Fruit fly (Drosophila melanogaster) whole organism, embryonic: ENCODE results near the gene CG6106.

Experiments
- CG10267 ChIP-seq: fragments of 200-800 bp; sonication (Bioruptor generic); optimal IDR thresholded peaks from 2 replicates; lab custom pipeline; 2018; ENCODE audit warnings: missing biosample characterization, mild to moderate bottlenecking, missing genetic modification characterization, moderate library complexity
- CG11695 ChIP-seq: fragments of 200-800 bp; sonication (Bioruptor generic); IDR thresholded peaks from 3 replicates; pipeline ENCODE4 v1.3.6; 2022; ENCODE audit warnings: missing biosample characterization, missing genetic modification characterization
- CG11696 ChIP-seq: fragments of 200-800 bp; sonication (Bioruptor generic); IDR thresholded peaks from 2 replicates; pipeline ENCODE4 v1.3.6; 2022; ENCODE audit warnings: missing biosample characterization, missing genetic modification characterization
- CG12219 ChIP-seq: fragments of 200-800 bp; sonication (Bioruptor generic); optimal IDR thresholded peaks from 3 replicates; lab custom pipeline; 2018; ENCODE audit warnings: missing biosample characterization, mild to moderate bottlenecking, missing genetic modification characterization
- CG12659 ChIP-seq: fragments of 200-800 bp; sonication (Bioruptor generic); optimal IDR thresholded peaks from 3 replicates; lab custom pipeline; 2017; ENCODE audit warnings: mild to moderate bottlenecking, missing biosample characterization, missing genetic modification reagents, missing genetic modification characterization
- CG13775 ChIP-seq: fragments of 200-800 bp; sonication (Bioruptor generic); optimal IDR thresholded peaks from 3 replicates; lab custom pipeline; 2017; ENCODE audit warnings: missing biosample characterization, mild to moderate bottlenecking, missing genetic modification characterization
- CG14050 ChIP-seq: fragments of 200-800 bp; sonication (Bioruptor generic); IDR thresholded peaks from 3 replicates; pipeline ENCODE4 v1.3.6; 2022; ENCODE audit warnings: missing biosample characterization, missing genetic modification characterization
- CG15269 ChIP-seq: fragments of 200-800 bp; sonication (Bioruptor generic); optimal IDR thresholded peaks from 2 replicates; lab custom pipeline; 2018; ENCODE audit warnings: missing biosample characterization, mild to moderate bottlenecking, missing genetic modification characterization, moderate library complexity
- CG15479 ChIP-seq: fragments of 200-800 bp; sonication (Bioruptor generic); optimal IDR thresholded peaks from 3 replicates; lab custom pipeline; 2019; ENCODE audit warnings: missing biosample characterization, mild to moderate bottlenecking, missing genetic modification characterization, moderate library complexity
- CG15601 ChIP-seq: fragments of 200-800 bp; sonication (Bioruptor generic); optimal IDR thresholded peaks from 3 replicates; lab custom pipeline; 2019; ENCODE audit warnings: missing biosample characterization, mild to moderate bottlenecking, missing genetic modification characterization, moderate library complexity
- CG16863 ChIP-seq: fragments of 200-800 bp; sonication (Bioruptor generic); optimal IDR thresholded peaks from 3 replicates; lab custom pipeline; 2016; ENCODE audit warnings: missing biosample characterization, missing genetic modification characterization
- CG17359 ChIP-seq: fragments of 200-800 bp; sonication (Bioruptor generic); optimal IDR thresholded peaks from 3 replicates; lab custom pipeline; 2018; ENCODE audit warnings: missing biosample characterization, mild to moderate bottlenecking, missing genetic modification characterization, moderate library complexity
- CG30431 ChIP-seq: fragments of 200-800 bp; sonication (Bioruptor generic); optimal IDR thresholded peaks from 2 replicates; lab custom pipeline; 2017; ENCODE audit warnings: missing biosample characterization, missing genetic modification characterization
- CG6175 ChIP-seq: fragments of 200-800 bp; sonication (Bioruptor generic); IDR thresholded peaks from 3 replicates; pipeline ENCODE4 v1.3.6; 2022; ENCODE audit warnings: missing biosample characterization, missing genetic modification characterization
- CG6689 ChIP-seq: fragments of 200-800 bp; sonication (Bioruptor generic); IDR thresholded peaks from 2 replicates; pipeline ENCODE4 v1.3.6; 2022; ENCODE audit warnings: missing biosample characterization, missing genetic modification characterization
- CG8944 ChIP-seq: fragments of 200-800 bp; sonication (Bioruptor generic); optimal IDR thresholded peaks from 3 replicates; lab custom pipeline; 2016; ENCODE audit warnings: missing biosample characterization, missing genetic modification characterization
- Chrac-16 ChIP-seq: fragments of 200-800 bp; sonication (Bioruptor generic); optimal IDR thresholded peaks from 3 replicates; lab custom pipeline; 2016; ENCODE audit warnings: missing biosample characterization, missing genetic modification characterization
- Dll ChIP-seq: fragments of 200-800 bp; sonication (Bioruptor generic); IDR thresholded peaks from 4 replicates; pipeline ENCODE4 v1.3.6; 2022; ENCODE audit warnings: missing biosample characterization, missing genetic modification characterization; ENCODE audit not compliant: partially characterized antibody
- Elba2 ChIP-seq: fragments of 200-800 bp; sonication (Bioruptor generic); optimal IDR thresholded peaks from 3 replicates; lab custom pipeline; 2016; ENCODE audit warnings: missing biosample characterization, missing genetic modification characterization
- H15 ChIP-seq: fragments of 200-800 bp; sonication (Bioruptor generic); IDR thresholded peaks from 3 replicates; pipeline ENCODE4 v1.3.6; 2022; ENCODE audit warnings: missing biosample characterization, missing genetic modification characterization
- HLH3B ChIP-seq: fragments of 200-800 bp; sonication (Bioruptor generic); IDR thresholded peaks from 2 replicates; pipeline ENCODE4 v1.3.6; 2022; ENCODE audit warnings: missing biosample characterization, missing genetic modification characterization
- HLH4C ChIP-seq: fragments of 200-800 bp; sonication (Bioruptor generic); IDR thresholded peaks from 3 replicates; pipeline ENCODE4 v1.3.6; 2022; ENCODE audit warnings: missing biosample characterization, missing genetic modification characterization; ENCODE audit not compliant: partially characterized antibody
- Hand ChIP-seq: fragments of 200-800 bp; sonication (Bioruptor generic); optimal IDR thresholded peaks from 2 replicates; lab custom pipeline; 2017; ENCODE audit warnings: mild to moderate bottlenecking, missing biosample characterization, missing genetic modification reagents, missing genetic modification characterization
- Kr ChIP-seq: fragments of 200-800 bp; sonication (Bioruptor generic); optimal IDR thresholded peaks from 2 replicates; lab custom pipeline; 2017; ENCODE audit warnings: missing biosample characterization, mild to moderate bottlenecking, missing genetic modification characterization
- Meics ChIP-seq: fragments of 200-800 bp; sonication (Bioruptor generic); optimal IDR thresholded peaks from 2 replicates; lab custom pipeline; 2017; ENCODE audit warnings: missing biosample characterization, mild to moderate bottlenecking, missing genetic modification characterization
- Nf-YC ChIP-seq: fragments of 200-800 bp; optimal IDR thresholded peaks from 3 replicates; lab custom pipeline; 2019; ENCODE audit warnings: missing biosample characterization, mild to moderate bottlenecking, missing genetic modification characterization, moderate library complexity
- Ptx1 ChIP-seq: fragments of 200-800 bp; sonication (Bioruptor generic); IDR thresholded peaks from 2 replicates; pipeline ENCODE4 v1.3.6; 2022; ENCODE audit warnings: missing biosample characterization, missing genetic modification characterization
- Side ChIP-seq: fragments of 200-800 bp; sonication (Bioruptor generic); optimal IDR thresholded peaks from 2 replicates; lab custom pipeline; 2016; ENCODE audit warnings: missing biosample characterization, missing genetic modification characterization
- Tbp ChIP-seq: fragments of >200 bp; optimal IDR thresholded peaks from 2 replicates; lab custom pipeline; 2018; ENCODE audit warnings: missing biosample characterization, missing genetic modification characterization
- ab ChIP-seq: fragments of 200-800 bp; sonication (Bioruptor generic); optimal IDR thresholded peaks from 2 replicates; lab custom pipeline; 2016; ENCODE audit warnings: missing biosample characterization, missing genetic modification characterization
- amos ChIP-seq: fragments of 200-800 bp; sonication (Bioruptor generic); IDR thresholded peaks from 2 replicates; pipeline ENCODE4 v1.3.6; 2022; ENCODE audit warnings: missing biosample characterization, missing genetic modification characterization; ENCODE audit not compliant: partially characterized antibody
- dysf ChIP-seq: fragments of 200-800 bp; sonication (Bioruptor generic); IDR thresholded peaks from 3 replicates; pipeline ENCODE4 v1.3.6; 2022; ENCODE audit warnings: missing biosample characterization, missing genetic modification characterization
- esg ChIP-seq: fragments of 200-800 bp; sonication (Bioruptor generic); conservative IDR thresholded peaks from 2 replicates; pipeline ENCODE4 v1.3.6; 2022; ENCODE audit warnings: missing biosample characterization, missing genetic modification characterization
- fd64A ChIP-seq: fragments of 200-800 bp; sonication (Bioruptor generic); optimal IDR thresholded peaks from 3 replicates; lab custom pipeline; 2018; ENCODE audit warnings: missing biosample characterization, mild to moderate bottlenecking, missing genetic modification characterization
- fru ChIP-seq: fragments of >200 bp; optimal IDR thresholded peaks from 2 replicates; lab custom pipeline; 2017
- gro ChIP-seq: fragments of 200-800 bp; sonication (Bioruptor generic); optimal IDR thresholded peaks from 2 replicates; lab custom pipeline; 2016; ENCODE audit warnings: missing biosample characterization, missing genetic modification characterization
- hb ChIP-seq: fragments of 200-800 bp; sonication (Bioruptor generic); IDR thresholded peaks from 3 replicates; pipeline ENCODE4 v1.3.6; 2022; ENCODE audit warnings: missing biosample characterization, missing genetic modification characterization; ENCODE audit not compliant: partially characterized antibody
- hkb ChIP-seq, 2 experiments: fragments of 200-800 bp in 1 of 2; fragments of >200 bp in 1 of 2; sonication (Bioruptor generic) in 1 of 2; IDR thresholded peaks in 1 of 2; optimal IDR thresholded peaks in 1 of 2; 2 replicates each; pipeline versions ENCODE4 v1.3.6 to Lab custom; 2017 to 2022; ENCODE audit warnings: missing biosample characterization in 1 of 2, missing genetic modification characterization in 1 of 2
- hth ChIP-seq: fragments of >200 bp; optimal IDR thresholded peaks from 2 replicates; lab custom pipeline; 2017; ENCODE audit warnings: inconsistent platforms
- klu ChIP-seq: fragments of 200-800 bp; sonication (Bioruptor generic); IDR thresholded peaks from 2 replicates; pipeline ENCODE4 v1.3.6; 2022; ENCODE audit warnings: missing biosample characterization, missing genetic modification characterization
- lmd ChIP-seq: fragments of 200-800 bp; sonication (Bioruptor generic); IDR thresholded peaks from 2 replicates; pipeline ENCODE4 v1.3.6; 2022; ENCODE audit warnings: missing biosample characterization, missing genetic modification characterization
- pho ChIP-seq: fragments of 200-800 bp; sonication (Bioruptor generic); optimal IDR thresholded peaks from 2 replicates; lab custom pipeline; 2016; ENCODE audit warnings: missing biosample characterization, missing genetic modification characterization
- pros ChIP-seq: fragments of 200-800 bp; sonication (Bioruptor generic); optimal IDR thresholded peaks from 3 replicates; lab custom pipeline; 2019; ENCODE audit warnings: missing biosample characterization, mild to moderate bottlenecking, missing genetic modification characterization, moderate library complexity
- rib ChIP-seq: fragments of 200-800 bp; sonication (Bioruptor generic); IDR thresholded peaks from 2 replicates; pipeline ENCODE4 v1.3.6; 2022; ENCODE audit warnings: missing biosample characterization, missing genetic modification characterization
- ro ChIP-seq: fragments of 200-800 bp; sonication (Bioruptor generic); IDR thresholded peaks from 2 replicates; pipeline ENCODE4 v1.3.6; 2022; ENCODE audit warnings: missing biosample characterization, missing genetic modification characterization
- sens-2 ChIP-seq: fragments of 200-800 bp; sonication (Bioruptor generic); IDR thresholded peaks from 2 replicates; pipeline ENCODE4 v1.3.6; 2022; ENCODE audit warnings: missing biosample characterization, missing genetic modification characterization
- sug ChIP-seq: fragments of 200-800 bp; optimal IDR thresholded peaks from 2 replicates; lab custom pipeline; 2019; ENCODE audit warnings: missing biosample characterization, mild to moderate bottlenecking, missing genetic modification characterization, moderate library complexity
- tll ChIP-seq, 2 experiments: fragments of 200-800 bp in 1 of 2; fragments of >200 bp in 1 of 2; sonication (Bioruptor generic) in 1 of 2; optimal IDR thresholded peaks; 2 replicates each; lab custom pipeline; 2017 to 2019; ENCODE audit warnings: missing biosample characterization in 2 of 2, missing genetic modification characterization in 2 of 2, mild to moderate bottlenecking in 1 of 2, moderate library complexity in 1 of 2
- unpg ChIP-seq: fragments of 200-800 bp; sonication (Bioruptor generic); optimal IDR thresholded peaks from 3 replicates; lab custom pipeline; 2018; ENCODE audit warnings: missing biosample characterization, mild to moderate bottlenecking, missing genetic modification characterization, moderate library complexity
- zfh1 ChIP-seq: fragments of 200-800 bp; sonication (Bioruptor generic); IDR thresholded peaks from 3 replicates; pipeline ENCODE4 v1.3.6; 2022; ENCODE audit warnings: missing biosample characterization, missing genetic modification characterization

CG6106 gene

dm6 chrX:18405567-18406059, 46.9 kb downstream of the CG6106 start (continued):
- TF ChIP-seq Dll (GFP tag; lab: Robert Waterston, UW): no peak
- TF ChIP-seq HLH3B (GFP tag; lab: Robert Waterston, UW): peak; percentile 46
- peak; percentile 28 for TF ChIP-seq CG8944
- peak; percentile 40 for TF ChIP-seq ab (GFP tag; lab: Kevin White, UChicago)
- TF ChIP-seq CG15479 (GFP tag; lab: Kevin White, UChicago): no peak
- TF ChIP-seq CG10267 (tag; lab: Kevin White, UChicago): peak; percentile 58
- no peak; the same call in 1 of the 2 replicates for TF ChIP-seq klu (GFP tag; lab: Robert Waterston, UW)
- no peak for TF ChIP-seq Kr
- peak; percentile 3 for TF ChIP-seq CG16863 (GFP tag; lab: Kevin White, UChicago)
- TF ChIP-seq fd64A: no peak
- peak; percentile 56 for TF ChIP-seq Chrac-16 (GFP tag; lab: Kevin White, UChicago)
- TF ChIP-seq Hand (GFP tag; lab: Kevin White, UChicago): no peak
- TF ChIP-seq zfh1 (GFP tag; lab: Robert Waterston, UW): peak; percentile 23; the same call in 1 of the 3 replicates
- peak; percentile 57 for TF ChIP-seq CG6689 (GFP tag; lab: Robert Waterston, UW)
- peak; percentile 51 for TF ChIP-seq CG30431
- TF ChIP-seq CG12219 (GFP tag; lab: Kevin White, UChicago): peak; percentile 40
- TF ChIP-seq amos (GFP tag; lab: Robert Waterston, UW): no peak
- 0 out of 3 replicates have a peak, but pooled peaks have one; percentile 19 for TF ChIP-seq CG6175 (GFP tag; lab: Robert Waterston, UW)
- TF ChIP-seq CG12659 (GFP tag; lab: Kevin White, UChicago): peak; percentile 64
- no peak for TF ChIP-seq pros (GFP tag; lab: Kevin White, UChicago)
- TF ChIP-seq ro (GFP tag; lab: Robert Waterston, UW): no peak
- TF ChIP-seq Meics (GFP tag; lab: Kevin White, UChicago): peak; percentile 57
- no peak for TF ChIP-seq hb (GFP tag; lab: Robert Waterston, UW)
- peak; percentile 81 for TF ChIP-seq unpg
- no peak for TF ChIP-seq HLH4C (GFP tag; lab: Robert Waterston, UW)
- no peak for TF ChIP-seq Nf-YC (tag; lab: Kevin White, UChicago)
- peak; percentile 57 for TF ChIP-seq CG15601
- peak; percentile 72 for TF ChIP-seq CG13775
- TF ChIP-seq CG11696 (GFP tag; lab: Robert Waterston, UW): peak; percentile 63; the same call in 1 of the 2 replicates
- TF ChIP-seq sens-2 (GFP tag; lab: Robert Waterston, UW): peak; percentile 42; the same call in 1 of the 2 replicates
- peak; percentile 63 for TF ChIP-seq lmd (GFP tag; lab: Robert Waterston, UW)
- no peak for TF ChIP-seq Tbp (GFP tag; lab: Kevin White, UChicago)
- peak; percentile 73 for TF ChIP-seq CG17359 (tag; lab: Kevin White, UChicago)
- TF ChIP-seq CG14050 (GFP tag; lab: Robert Waterston, UW): peak; percentile 9; the same call in 1 of the 3 replicates
- peak; percentile 35 for TF ChIP-seq gro (GFP tag; lab: Kevin White, UChicago)
- TF ChIP-seq Elba2 (GFP tag; lab: Kevin White, UChicago): no peak
- peak; percentile 23 for TF ChIP-seq pho (GFP tag; lab: Kevin White, UChicago)
- TF ChIP-seq esg (GFP tag; lab: Robert Waterston, UW): peak; percentile 39; the same call in 1 of the 2 replicates
- no peak for TF ChIP-seq fru
- TF ChIP-seq sug: no peak
- no peak for TF ChIP-seq tll (GFP tag; optimal IDR thresholded peaks at IDR 0.05; lab: Kevin White, UChicago)
- TF ChIP-seq rib (GFP tag; lab: Robert Waterston, UW): no peak
- peak; percentile 80 for TF ChIP-seq CG15269 (tag; lab: Kevin White, UChicago)
- no peak for TF ChIP-seq Side (GFP tag; lab: Kevin White, UChicago)
- TF ChIP-seq hth (lab: Kevin White, UChicago): no peak
- peak; percentile 64 for TF ChIP-seq Ptx1 (GFP tag; lab: Robert Waterston, UW)
- no peak for TF ChIP-seq hkb (optimal IDR thresholded peaks at IDR 0.05; lab: Kevin White, UChicago)
- peak; percentile 24; the same call in 1 of the 2 replicates for TF ChIP-seq hkb (GFP tag; IDR thresholded peaks at IDR 0.05; lab: Robert Waterston, UW)
- peak; percentile 64; the same call in 2 of the 3 replicates for TF ChIP-seq dysf
- TF ChIP-seq H15: no peak
- peak; percentile 51; the same call in 2 of the 3 replicates for TF ChIP-seq CG11695 (GFP tag; lab: Robert Waterston, UW)
